Worm (Caenorhabditis elegans) whole organism, early embryonic: Measurements from ENCODE around the gene cdk-5.

ENCODE experiments used
- F13C5.2 ChIP-seq: sonication (generic microtip); optimal IDR thresholded peaks from 2 replicates; lab custom pipeline; 2017; ENCODE audit warnings: mild to moderate bottlenecking, missing genetic modification characterization, inconsistent platforms, missing compliant biosample characterization
- aly-1 ChIP-seq: sonication (generic microtip); optimal IDR thresholded peaks from 2 replicates; lab custom pipeline; 2016; ENCODE audit warnings: missing genetic modification characterization, missing compliant biosample characterization
- ama-1 ChIP-seq: fragments of 150-350 bp; optimal IDR thresholded peaks from 2 replicates; lab custom pipeline; 2014
- ceh-13 ChIP-seq: fragments of 200-800 bp; sonication (Bioruptor generic); optimal IDR thresholded peaks from 2 replicates; lab custom pipeline; 2018; ENCODE audit warnings: mild to moderate bottlenecking, missing genetic modification characterization, missing compliant biosample characterization
- ets-7 ChIP-seq: sonication (generic microtip); optimal IDR thresholded peaks from 2 replicates; lab custom pipeline; 2016; ENCODE audit warnings: missing genotype, missing genetic modification characterization, missing compliant biosample characterization
- flt-1 ChIP-seq: fragments of 200-800 bp; sonication (Bioruptor generic); IDR thresholded peaks from 2 replicates; pipeline ENCODE4 v1.3.6; 2022; ENCODE audit warnings: missing genetic modification characterization, missing compliant biosample characterization
- hmbx-1 ChIP-seq: sonication (generic microtip); optimal IDR thresholded peaks from 2 replicates; lab custom pipeline; 2016; ENCODE audit warnings: mild to moderate bottlenecking, missing genetic modification characterization, missing compliant biosample characterization
- hmg-4 ChIP-seq: fragments of 200-800 bp; sonication (Bioruptor generic); optimal IDR thresholded peaks from 2 replicates; lab custom pipeline; 2018; ENCODE audit warnings: mild to moderate bottlenecking, missing genetic modification characterization, missing compliant biosample characterization
- pes-1 ChIP-seq: fragments of 200-800 bp; sonication (Bioruptor generic); IDR thresholded peaks from 2 replicates; pipeline ENCODE4 v1.3.6; 2022; ENCODE audit warnings: missing genetic modification reagents, missing genetic modification characterization, missing compliant biosample characterization
- scrt-1 ChIP-seq: fragments of 200-800 bp; sonication (Bioruptor generic); IDR thresholded peaks from 2 replicates; pipeline ENCODE4 v1.3.6; 2022; ENCODE audit warnings: missing genetic modification characterization, missing compliant biosample characterization
- sea-1 ChIP-seq: fragments of 200-800 bp; sonication (Bioruptor generic); conservative IDR thresholded peaks from 2 replicates; pipeline ENCODE4 v1.3.6; 2022; ENCODE audit warnings: missing genetic modification characterization, missing compliant biosample characterization
- tbx-11 ChIP-seq: fragments of 200-800 bp; sonication (Bioruptor generic); IDR thresholded peaks from 2 replicates; pipeline ENCODE4 v1.3.6; 2022; ENCODE audit warnings: missing genetic modification characterization, missing compliant biosample characterization
- tbx-37 ChIP-seq: fragments of 200-800 bp; sonication (Bioruptor generic); conservative IDR thresholded peaks from 2 replicates; pipeline ENCODE4 v1.3.6; 2022; ENCODE audit warnings: missing genetic modification reagents, missing genetic modification characterization, missing compliant biosample characterization
- tra-4 ChIP-seq: sonication (generic microtip); optimal IDR thresholded peaks from 2 replicates; lab custom pipeline; 2017; ENCODE audit warnings: missing genetic modification characterization, missing compliant biosample characterization

ce11 chrIII:13465918-13466592 lies at the start of gene cdk-5:
- TF ChIP-seq tbx-11 (GFP tag; lab: Robert Waterston, UW) (no peak), ama-1 (lab: Kevin White, UChicago) (no peak), ets-7 (tag; lab: Kevin White, UChicago) (no peak), F13C5.2 (tag; lab: Kevin White, UChicago) (no peak), hmg-4 (GFP tag; lab: Kevin White, UChicago) (no peak), ceh-13 (no peak), tra-4 (tag; lab: Kevin White, UChicago) (no peak), tbx-37 (no peak), hmbx-1 (no peak), aly-1 (tag; lab: Kevin White, UChicago) (no peak), sea-1 (GFP tag; lab: Robert Waterston, UW) (no peak), scrt-1 (GFP tag; lab: Robert Waterston, UW) (no peak), flt-1 (no peak), pes-1 (GFP tag; lab: Robert Waterston, UW) (no peak)
